Worm (Caenorhabditis elegans) whole organism, L4/young adult: ENCODE measurements around the gene srw-41.

Experiments used
- dao-5 ChIP-seq: sonication (generic microtip); optimal IDR thresholded peaks from 2 replicates; lab custom pipeline; 2016; ENCODE audit warnings: missing genotype, missing genetic modification characterization, moderate library complexity, missing compliant biosample characterization
- him-1 ChIP-seq: sonication (generic microtip); optimal IDR thresholded peaks from 2 replicates; lab custom pipeline; 2016; ENCODE audit warnings: missing genotype, missing genetic modification reagents, missing genetic modification characterization, missing compliant biosample characterization

- TF ChIP-seq him-1 (no peak), dao-5 (tag; lab: Kevin White, UChicago) (no peak)
Measured at ce11 chrV:16724574-16724973, 27.3 kb downstream of the srw-41 start.
